Worm (Caenorhabditis elegans) whole organism, L4/young adult: Measurements from ENCODE around the gene F14F7.7.

Experiments used
- W03F9.2 ChIP-seq: fragments of 150-350 bp; optimal IDR thresholded peaks from 2 replicates; lab custom pipeline; 2014; ENCODE audit warnings: missing biosample characterization, missing genetic modification characterization
- dao-5 ChIP-seq: sonication (generic microtip); optimal IDR thresholded peaks from 2 replicates; lab custom pipeline; 2016; ENCODE audit warnings: missing genotype, missing genetic modification characterization, moderate library complexity, missing compliant biosample characterization

DNA sequence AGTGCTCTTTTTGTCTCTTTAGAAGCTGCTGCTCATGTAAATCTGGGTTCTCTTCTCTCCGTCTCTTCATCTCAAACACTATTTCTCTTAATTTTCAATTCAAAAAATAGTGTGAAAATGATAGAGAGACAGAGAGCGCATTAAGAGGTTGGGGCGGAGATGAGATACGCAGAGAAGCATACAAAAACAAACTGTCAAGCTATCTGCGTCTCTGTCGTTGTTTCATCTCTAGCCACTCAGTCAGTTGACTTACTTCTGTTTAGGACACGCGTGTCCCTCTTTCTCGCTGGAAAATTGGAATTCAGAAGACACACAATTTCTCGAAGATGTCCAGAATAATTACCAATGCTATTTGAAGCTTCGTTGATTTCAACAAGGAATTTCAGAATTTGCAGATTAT is 30.4 kb downstream of the F14F7.7 start:
- TF ChIP-seq W03F9.2 (tag; lab: Kevin White, UChicago) (peak; percentile 45), dao-5 (no peak)
